Worm (Caenorhabditis elegans) whole organism, midembryonic: ENCODE data around the gene C07A4.2.

ENCODE experiments used
- T22C8.4 ChIP-seq: fragments of 200-800 bp; sonication (Bioruptor generic); IDR thresholded peaks from 2 replicates; pipeline ENCODE4 v1.3.6; 2022; ENCODE audit warnings: missing genetic modification characterization, missing compliant biosample characterization
- cog-1 ChIP-seq: sonication (generic microtip); optimal IDR thresholded peaks from 2 replicates; lab custom pipeline; 2016; ENCODE audit warnings: missing genetic modification characterization, missing compliant biosample characterization
- flt-1 ChIP-seq: fragments of 200-800 bp; sonication (Bioruptor generic); IDR thresholded peaks from 2 replicates; pipeline ENCODE4 v1.3.6; 2022; ENCODE audit warnings: missing genetic modification characterization, missing compliant biosample characterization
- klf-2 ChIP-seq: fragments of 200-800 bp; sonication (Bioruptor generic); conservative IDR thresholded peaks from 2 replicates; pipeline ENCODE4 v1.3.6; 2022; ENCODE audit warnings: missing genetic modification reagents, missing genetic modification characterization, missing compliant biosample characterization
- med-1 ChIP-seq: sonication (generic microtip); optimal IDR thresholded peaks from 2 replicates; lab custom pipeline; 2017; ENCODE audit warnings: missing genetic modification characterization, mild to moderate bottlenecking, missing compliant biosample characterization, antibody characterized with exemption, missing genetic modification reagents; ENCODE audit not compliant: insufficient read depth
- ref-1 ChIP-seq: fragments of 200-800 bp; sonication (Bioruptor generic); conservative IDR thresholded peaks from 2 replicates; pipeline ENCODE4 v1.3.6; 2022; ENCODE audit warnings: missing genetic modification reagents, missing genetic modification characterization, missing compliant biosample characterization
- tab-1 ChIP-seq: fragments of 200-800 bp; sonication (Bioruptor generic); IDR thresholded peaks from 2 replicates; pipeline ENCODE4 v1.3.6; 2022; ENCODE audit warnings: missing genetic modification characterization, missing compliant biosample characterization
- ztf-23 ChIP-seq: fragments of 200-800 bp; sonication (Bioruptor generic); IDR thresholded peaks from 2 replicates; pipeline ENCODE4 v1.3.6; 2022; ENCODE audit warnings: missing genetic modification reagents, missing genetic modification characterization, missing compliant biosample characterization
- ztf-29 ChIP-seq: fragments of 200-800 bp; sonication (Bioruptor generic); IDR thresholded peaks from 2 replicates; pipeline ENCODE4 v1.3.6; 2022; ENCODE audit warnings: missing genetic modification reagents, missing genetic modification characterization, missing compliant biosample characterization

C07A4.2 gene

DNA sequence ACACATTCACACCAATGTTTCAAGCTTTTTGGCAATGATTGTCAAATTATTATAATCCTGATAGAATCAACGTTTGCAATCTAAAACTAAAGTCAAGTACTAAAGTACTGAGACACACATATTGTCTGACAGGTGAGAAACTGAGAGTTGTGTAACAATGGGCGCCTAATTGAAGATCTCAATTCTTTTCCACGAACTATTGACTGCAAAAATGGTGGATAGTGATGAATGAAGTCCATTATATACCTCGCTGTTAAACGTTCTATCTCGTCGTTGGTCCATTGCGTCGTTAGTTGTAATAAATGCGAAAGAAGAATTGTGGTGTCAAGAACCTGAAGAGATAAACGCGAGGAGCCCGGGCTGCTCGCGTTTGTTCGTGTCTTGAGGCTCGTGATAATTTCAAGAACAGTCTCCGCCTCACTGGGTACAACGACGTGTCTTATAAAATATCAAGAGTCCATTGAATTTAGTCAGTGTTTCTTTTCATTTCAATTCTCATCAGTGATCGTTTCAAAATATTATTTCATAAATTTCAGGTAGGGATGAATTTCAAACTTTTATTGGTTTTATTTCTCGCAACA lies 11.8 kb upstream of the C07A4.2 start, which contains the start of gene F09B9.4:
Gene F09B9.4 (plus strand): TSS at position 531 of the 581 bp plus-strand sequence.
- TF ChIP-seq ref-1 (GFP tag; lab: Robert Waterston, UW) (no peak), flt-1 (no peak), ztf-23 (GFP tag; lab: Robert Waterston, UW) (no peak), klf-2 (no peak), ztf-29 (GFP tag; lab: Robert Waterston, UW) (no peak), med-1 (no peak), T22C8.4 (GFP tag; lab: Robert Waterston, UW) (no peak), tab-1 (GFP tag; lab: Robert Waterston, UW) (no peak), cog-1 (tag; lab: Kevin White, UChicago) (no peak)

DNA sequence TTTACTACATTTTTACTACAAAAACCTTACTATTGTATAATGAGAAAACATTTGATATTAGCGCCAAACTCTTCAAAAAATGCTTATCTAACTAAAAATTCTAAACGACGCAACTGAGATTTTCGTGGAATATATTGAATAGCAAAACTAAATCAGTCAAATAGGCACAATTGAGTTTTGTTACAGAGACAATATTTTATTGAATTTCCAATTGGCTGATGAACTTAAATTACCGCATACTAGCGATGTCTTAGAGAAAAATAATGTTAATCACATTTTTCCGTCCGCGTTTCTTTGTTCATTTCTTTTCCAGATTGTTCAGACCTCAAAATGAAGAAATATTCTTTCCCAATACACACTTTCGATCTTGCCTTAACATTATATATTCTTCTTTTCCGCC lies 9.5 kb upstream of the C07A4.2 start:
- TF ChIP-seq ztf-23 (GFP tag; lab: Robert Waterston, UW) (no peak), klf-2 (no peak), ztf-29 (GFP tag; lab: Robert Waterston, UW) (no peak), T22C8.4 (GFP tag; lab: Robert Waterston, UW) (no peak), med-1 (no peak), tab-1 (GFP tag; lab: Robert Waterston, UW) (no peak), flt-1 (no peak), ref-1 (GFP tag; lab: Robert Waterston, UW) (no peak)

DNA sequence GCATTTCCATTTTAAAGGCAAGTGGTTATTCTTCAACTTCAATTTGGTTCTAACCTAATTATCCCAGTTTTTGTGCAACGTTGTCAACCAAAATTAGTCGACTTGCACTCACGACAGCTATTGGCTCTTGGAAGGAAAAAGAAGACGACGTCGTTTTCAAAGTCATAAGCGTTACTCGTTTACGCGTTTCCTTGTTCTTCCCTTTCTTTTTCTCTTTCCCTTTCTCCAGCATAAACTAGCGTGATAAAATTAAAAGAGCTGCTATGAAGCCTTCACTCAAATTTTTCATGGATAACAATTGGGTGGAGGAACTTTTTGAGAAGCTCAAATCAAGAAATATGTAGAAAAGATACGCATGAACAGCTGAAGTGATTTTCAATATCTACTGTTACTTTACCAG lies 8.8 kb upstream of the C07A4.2 start:
- TF ChIP-seq med-1 (no peak), flt-1 (no peak), klf-2 (no peak), ztf-29 (GFP tag; lab: Robert Waterston, UW) (no peak)

ce11 chrX:10167005-10167404 lies 5.0 kb upstream of the C07A4.2 start, which contains the start of gene rnp-9:
Gene rnp-9, plus strand, starts transcription at chrX:10167305.
- TF ChIP-seq klf-2: no peak
- TF ChIP-seq med-1: no peak
- TF ChIP-seq flt-1: no peak
- TF ChIP-seq tab-1 (GFP tag; lab: Robert Waterston, UW): no peak
- TF ChIP-seq T22C8.4 (GFP tag; lab: Robert Waterston, UW): no peak
- TF ChIP-seq ref-1 (GFP tag; lab: Robert Waterston, UW): no peak
- TF ChIP-seq cog-1 (tag; lab: Kevin White, UChicago): no peak
- TF ChIP-seq ztf-29 (GFP tag; lab: Robert Waterston, UW): no peak
- TF ChIP-seq ztf-23 (GFP tag; lab: Robert Waterston, UW): no peak

DNA sequence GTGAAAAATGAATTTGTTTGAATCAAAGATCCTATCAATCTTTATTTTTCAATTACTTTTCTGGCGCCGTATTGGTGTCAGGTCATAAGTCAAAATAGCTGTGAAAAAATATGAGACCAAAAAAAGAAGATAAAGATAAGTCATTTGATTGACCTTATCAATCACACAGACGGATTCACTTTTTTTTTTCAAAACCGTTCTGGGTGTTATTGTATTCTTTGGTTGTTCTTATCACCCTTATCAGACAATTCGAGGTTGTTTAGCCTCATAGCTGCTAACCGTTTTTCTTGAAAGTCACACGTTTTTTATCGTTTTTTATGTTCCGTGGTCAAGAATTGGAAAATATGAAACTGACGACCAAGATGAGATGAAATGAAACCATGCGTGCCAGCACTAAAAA lies 3.5 kb upstream of the C07A4.2 start:
- no peak for TF ChIP-seq ztf-23 (GFP tag; lab: Robert Waterston, UW)
- no peak for TF ChIP-seq med-1
- TF ChIP-seq cog-1 (tag; lab: Kevin White, UChicago): no peak
- no peak for TF ChIP-seq ref-1 (GFP tag; lab: Robert Waterston, UW)

DNA sequence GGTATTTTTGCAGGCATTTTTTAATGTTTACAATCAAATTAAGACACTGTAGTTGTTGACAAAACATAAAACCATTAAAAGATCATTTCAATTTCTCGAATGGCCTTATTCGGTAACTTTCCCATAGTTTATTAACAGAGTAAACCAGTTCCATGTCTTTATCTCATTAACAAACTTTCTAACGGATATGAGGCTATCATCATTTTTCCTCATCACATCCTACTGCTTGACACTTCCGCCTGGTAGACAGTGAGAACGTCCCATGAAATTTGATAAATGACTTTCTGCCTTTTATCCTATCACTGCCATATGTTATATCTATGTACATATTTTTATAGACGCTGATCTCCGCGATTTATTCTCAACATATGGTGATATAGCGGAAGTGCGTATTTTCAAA lies 1.4 kb upstream of the C07A4.2 start:
- TF ChIP-seq med-1 (no peak), flt-1 (no peak), ztf-23 (GFP tag; lab: Robert Waterston, UW) (no peak), klf-2 (no peak), ztf-29 (GFP tag; lab: Robert Waterston, UW) (no peak), tab-1 (GFP tag; lab: Robert Waterston, UW) (no peak)

ce11 chrX:10174683-10175082 lies 2.7 kb downstream of the C07A4.2 start, which contains the start of gene C07A4.3:
Gene C07A4.3, plus strand, starts transcription at chrX:10174983.
- TF ChIP-seq ref-1 (GFP tag; lab: Robert Waterston, UW): no peak
- TF ChIP-seq ztf-23 (GFP tag; lab: Robert Waterston, UW): no peak
- no peak for TF ChIP-seq T22C8.4 (GFP tag; lab: Robert Waterston, UW)
- no peak for TF ChIP-seq tab-1 (GFP tag; lab: Robert Waterston, UW)
- TF ChIP-seq med-1: no peak
- no peak for TF ChIP-seq flt-1
- TF ChIP-seq cog-1 (tag; lab: Kevin White, UChicago): no peak

DNA sequence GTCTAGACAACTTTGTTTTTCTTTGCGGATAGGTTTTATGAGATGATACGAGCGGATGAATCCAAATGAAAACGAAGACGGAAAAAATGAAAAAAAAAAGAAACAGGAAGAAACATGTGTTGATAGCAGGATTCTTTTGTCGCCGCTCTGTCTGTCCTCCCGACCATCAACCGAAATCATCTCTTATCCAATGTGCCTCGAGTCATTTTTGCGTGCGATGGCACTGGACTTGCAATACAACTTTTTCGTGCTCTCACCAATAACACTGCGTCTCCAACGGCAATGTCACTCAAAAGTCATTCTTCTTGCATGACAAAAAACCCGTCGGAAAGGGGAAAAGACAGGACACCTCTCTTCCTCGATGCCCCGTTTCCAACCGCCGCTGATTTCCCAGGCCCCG lies 4.3 kb downstream of the C07A4.2 start, which contains the start of gene ncs-4:
Gene ncs-4 (plus strand): TSS at position 227 of the 400 bp plus-strand sequence.
- TF ChIP-seq tab-1 (GFP tag; lab: Robert Waterston, UW): no peak
- TF ChIP-seq ref-1 (GFP tag; lab: Robert Waterston, UW): no peak
- no peak for TF ChIP-seq cog-1 (tag; lab: Kevin White, UChicago)
- no peak for TF ChIP-seq T22C8.4 (GFP tag; lab: Robert Waterston, UW)
- TF ChIP-seq med-1: no peak
- TF ChIP-seq ztf-23 (GFP tag; lab: Robert Waterston, UW): no peak
- TF ChIP-seq klf-2: no peak
- TF ChIP-seq ztf-29 (GFP tag; lab: Robert Waterston, UW): no peak
- no peak for TF ChIP-seq flt-1

- TF ChIP-seq ref-1 (GFP tag; lab: Robert Waterston, UW) (no peak), ztf-29 (GFP tag; lab: Robert Waterston, UW) (no peak), tab-1 (GFP tag; lab: Robert Waterston, UW) (no peak), flt-1 (no peak), klf-2 (no peak), cog-1 (tag; lab: Kevin White, UChicago) (no peak), med-1 (no peak), T22C8.4 (GFP tag; lab: Robert Waterston, UW) (no peak), ztf-23 (GFP tag; lab: Robert Waterston, UW) (no peak)
Measured at ce11 chrX:10182613-10183012, 10.6 kb downstream of the C07A4.2 start.

DNA sequence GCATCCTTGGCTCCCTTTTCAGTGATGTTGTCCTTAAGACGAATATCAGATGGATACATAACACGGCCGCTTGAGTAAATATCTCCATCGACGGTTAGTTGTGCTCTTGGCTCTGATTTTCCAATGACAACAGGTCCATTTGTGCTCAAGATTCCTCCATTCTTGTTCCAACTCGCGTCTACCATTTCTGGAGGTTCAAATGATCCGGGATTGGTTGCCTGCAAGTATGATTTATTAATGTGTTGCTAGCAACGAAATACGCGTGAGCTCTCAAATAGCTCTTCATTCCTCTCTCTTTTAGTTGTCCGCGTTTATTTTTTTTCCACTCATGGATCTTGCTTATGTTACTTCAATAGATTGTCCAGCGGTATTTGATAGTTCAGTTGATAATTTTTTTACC lies 11.7 kb downstream of the C07A4.2 start, which contains the start of gene arrd-28:
Gene arrd-28 (plus strand): TSS at position 301 of the 400 bp plus-strand sequence.
- TF ChIP-seq ztf-23 (GFP tag; lab: Robert Waterston, UW) (no peak), klf-2 (no peak), ztf-29 (GFP tag; lab: Robert Waterston, UW) (no peak), ref-1 (GFP tag; lab: Robert Waterston, UW) (no peak), T22C8.4 (GFP tag; lab: Robert Waterston, UW) (no peak), cog-1 (tag; lab: Kevin White, UChicago) (no peak), med-1 (no peak), flt-1 (no peak), tab-1 (GFP tag; lab: Robert Waterston, UW) (no peak)
